Worm (Caenorhabditis elegans) whole organism, L4 larva: ENCODE results near the gene gpa-11.

ENCODE experiments used
- D1046.2 ChIP-seq: fragments of 200-800 bp; sonication (Bioruptor generic); IDR thresholded peaks from 2 replicates; pipeline ENCODE4 v1.3.6; 2022; ENCODE audit warnings: missing genetic modification characterization, missing compliant biosample characterization
- F10B5.3 ChIP-seq: sonication (generic microtip); optimal IDR thresholded peaks from 2 replicates; lab custom pipeline; 2016; ENCODE audit warnings: mild to moderate bottlenecking, missing genetic modification characterization, missing compliant biosample characterization
- F49E8.2 ChIP-seq: sonication (generic microtip); optimal IDR thresholded peaks from 2 replicates; lab custom pipeline; 2016; ENCODE audit warnings: missing compliant biosample characterization, mild to moderate bottlenecking, missing genetic modification characterization, borderline replicate concordance
- R02D3.7 ChIP-seq: fragments of 150-350 bp; sonication (generic microtip); optimal IDR thresholded peaks from 3 replicates; lab custom pipeline; 2014; ENCODE audit warnings: missing biosample characterization, missing genetic modification characterization
- Y48G9A.11 ChIP-seq: fragments of 200-800 bp; sonication (Bioruptor generic); IDR thresholded peaks from 2 replicates; pipeline ENCODE4 v1.3.6; 2022; ENCODE audit warnings: missing genetic modification reagents, missing genetic modification characterization, missing compliant biosample characterization
- ZK337.2 ChIP-seq: fragments of 200-800 bp; sonication (Bioruptor generic); IDR thresholded peaks from 2 replicates; pipeline ENCODE4 v1.3.6; 2022; ENCODE audit warnings: missing genetic modification reagents, missing genetic modification characterization, missing compliant biosample characterization
- ZK546.5 ChIP-seq, 2 experiments: sonication (generic microtip); optimal IDR thresholded peaks; 2 replicates each; lab custom pipeline; 2017; ENCODE audit warnings: missing biosample characterization in 2 of 2, missing genetic modification characterization in 2 of 2
- aha-1 ChIP-seq: fragments of 150-350 bp; peaks from one replicate; lab custom pipeline; 2014; ENCODE audit warnings: missing biosample characterization, missing genetic modification characterization
- arid-1 ChIP-seq: fragments of 200-800 bp; sonication (Bioruptor generic); conservative IDR thresholded peaks from 2 replicates; pipeline ENCODE4 v1.3.6; 2022; ENCODE audit warnings: missing genetic modification reagents, missing genetic modification characterization, missing compliant biosample characterization
- ceh-20 ChIP-seq: fragments of 200-800 bp; sonication (Bioruptor generic); IDR thresholded peaks from 2 replicates; pipeline ENCODE4 v1.3.6; 2022; ENCODE audit warnings: missing genetic modification reagents, missing genetic modification characterization, missing compliant biosample characterization
- dmd-6 ChIP-seq: fragments of 200-800 bp; sonication (Bioruptor generic); IDR thresholded peaks from 2 replicates; pipeline ENCODE4 v1.3.6; 2022; ENCODE audit warnings: missing genetic modification reagents, missing genetic modification characterization, missing compliant biosample characterization
- dve-1 ChIP-seq: sonication (generic microtip); optimal IDR thresholded peaks from 2 replicates; lab custom pipeline; 2017; ENCODE audit warnings: antibody characterized with exemption, mild to moderate bottlenecking, missing genetic modification characterization, missing compliant biosample characterization; ENCODE audit not compliant: insufficient read depth
- egl-27 ChIP-seq: sonication (generic microtip); optimal IDR thresholded peaks from 3 replicates; lab custom pipeline; 2017; ENCODE audit warnings: missing biosample characterization, missing genetic modification reagents, missing genetic modification characterization
- egl-43 ChIP-seq: fragments of 200-800 bp; sonication (Bioruptor generic); IDR thresholded peaks from 2 replicates; pipeline ENCODE4 v1.3.6; 2022; ENCODE audit warnings: missing genetic modification reagents, missing genetic modification characterization, missing compliant biosample characterization
- fos-1 ChIP-seq: fragments of 150-350 bp; optimal IDR thresholded peaks from 2 replicates; lab custom pipeline; 2014; ENCODE audit warnings: missing biosample characterization, missing genetic modification characterization
- hlh-11 ChIP-seq: fragments of 200-800 bp; sonication (Bioruptor generic); optimal IDR thresholded peaks from 2 replicates; lab custom pipeline; 2018; ENCODE audit warnings: mild to moderate bottlenecking, missing genetic modification characterization, missing compliant biosample characterization
- lin-1 ChIP-seq: fragments of 200-800 bp; sonication (Bioruptor generic); IDR thresholded peaks from 2 replicates; pipeline ENCODE4 v1.3.6; 2022; ENCODE audit warnings: missing genetic modification reagents, missing genetic modification characterization, missing compliant biosample characterization
- lin-38 ChIP-seq: fragments of 200-800 bp; sonication (Bioruptor generic); IDR thresholded peaks from 2 replicates; pipeline ENCODE4 v1.3.6; 2022; ENCODE audit warnings: missing genetic modification reagents, missing genetic modification characterization, missing compliant biosample characterization
- mes-2 ChIP-seq: sonication (generic microtip); optimal IDR thresholded peaks from 2 replicates; lab custom pipeline; 2016; ENCODE audit warnings: missing genotype, mild to moderate bottlenecking, missing genetic modification characterization, missing compliant biosample characterization; ENCODE audit not compliant: poor library complexity, severe bottlenecking
- nhr-10 ChIP-seq: fragments of 150-350 bp; optimal IDR thresholded peaks from 2 replicates; lab custom pipeline; 2014; ENCODE audit warnings: missing biosample characterization, missing genetic modification characterization
- nhr-11 ChIP-seq: fragments of 150-350 bp; optimal IDR thresholded peaks from 2 replicates; lab custom pipeline; 2014; ENCODE audit warnings: missing biosample characterization, missing genetic modification characterization
- nhr-111 ChIP-seq: fragments of 200-800 bp; sonication (Bioruptor generic); optimal IDR thresholded peaks from 2 replicates; lab custom pipeline; 2018; ENCODE audit warnings: mild to moderate bottlenecking, missing genetic modification characterization, missing compliant biosample characterization
- nhr-25 ChIP-seq: sonication (generic microtip); optimal IDR thresholded peaks from 2 replicates; lab custom pipeline; 2017; ENCODE audit warnings: missing genetic modification characterization, mild to moderate bottlenecking, missing compliant biosample characterization, antibody characterized with exemption, moderate library complexity, borderline replicate concordance; ENCODE audit not compliant: insufficient read depth
- nhr-28 ChIP-seq: fragments of 150-350 bp; optimal IDR thresholded peaks from 2 replicates; lab custom pipeline; 2014; ENCODE audit warnings: missing biosample characterization, missing genetic modification characterization
- nhr-41 ChIP-seq: fragments of 200-800 bp; sonication (Bioruptor generic); IDR thresholded peaks from 2 replicates; pipeline ENCODE4 v1.3.6; 2022; ENCODE audit warnings: missing genetic modification reagents, missing genetic modification characterization, missing compliant biosample characterization
- nhr-42 ChIP-seq: fragments of 200-800 bp; sonication (Bioruptor generic); IDR thresholded peaks from 2 replicates; pipeline ENCODE4 v1.3.6; 2022; ENCODE audit warnings: missing genetic modification characterization, missing compliant biosample characterization
- pha-4 ChIP-seq, 2 experiments: fragments of 150-350 bp in 1 of 2; fragments of 200-800 bp in 1 of 2; sonication (Bioruptor generic) in 1 of 2; IDR thresholded peaks in 1 of 2; optimal IDR thresholded peaks in 1 of 2; 2 replicates each; pipeline versions ENCODE4 v1.3.6 to Lab custom; 2014 to 2022; ENCODE audit warnings: missing genetic modification characterization in 2 of 2, missing genetic modification reagents in 2 of 2, missing biosample characterization in 1 of 2, missing compliant biosample characterization in 1 of 2
- php-3 ChIP-seq: fragments of 200-800 bp; sonication (Bioruptor generic); IDR thresholded peaks from 2 replicates; pipeline ENCODE4 v1.3.6; 2022; ENCODE audit warnings: missing genetic modification reagents, missing genetic modification characterization, missing compliant biosample characterization
- saeg-2 ChIP-seq: fragments of 200-800 bp; sonication (Bioruptor generic); IDR thresholded peaks from 2 replicates; pipeline ENCODE4 v1.3.6; 2022; ENCODE audit warnings: missing genetic modification reagents, missing genetic modification characterization, missing compliant biosample characterization
- set-16 ChIP-seq: fragments of 200-800 bp; sonication (Bioruptor generic); IDR thresholded peaks from 2 replicates; pipeline ENCODE4 v1.3.6; 2022; ENCODE audit warnings: missing genetic modification reagents, missing genetic modification characterization, missing compliant biosample characterization
- snpc-1.2 ChIP-seq: fragments of 200-800 bp; sonication (Bioruptor generic); IDR thresholded peaks from 2 replicates; pipeline ENCODE4 v1.3.6; 2022; ENCODE audit warnings: missing genetic modification reagents, missing genetic modification characterization, missing compliant biosample characterization
- spr-1 ChIP-seq: sonication (generic microtip); optimal IDR thresholded peaks from 2 replicates; lab custom pipeline; 2016; ENCODE audit warnings: mild to moderate bottlenecking, missing genetic modification characterization, missing compliant biosample characterization
- unc-130 ChIP-seq: sonication (generic microtip); optimal IDR thresholded peaks from 2 replicates; lab custom pipeline; 2016; ENCODE audit warnings: missing genetic modification reagents, missing genetic modification characterization, missing compliant biosample characterization
- unc-62 ChIP-seq, 3 experiments: fragments of 150-350 bp in 1 of 3; sonication (generic microtip); optimal IDR thresholded peaks in 2 of 3; peaks in 1 of 3; 1 replicate in 1 of 3; 2 replicates in 2 of 3; lab custom pipeline; 2014 to 2017; ENCODE audit warnings: missing biosample characterization in 3 of 3, missing genetic modification characterization in 3 of 3, missing genetic modification reagents in 3 of 3, missing genotype in 1 of 3
- vab-7 ChIP-seq: fragments of 200-800 bp; sonication (Bioruptor generic); IDR thresholded peaks from 2 replicates; pipeline ENCODE4 v1.3.6; 2022; ENCODE audit warnings: missing genetic modification reagents, missing genetic modification characterization, missing compliant biosample characterization
- zfp-2 ChIP-seq: sonication (generic microtip); optimal IDR thresholded peaks from 2 replicates; lab custom pipeline; 2016; ENCODE audit warnings: mild to moderate bottlenecking, missing genetic modification characterization, missing compliant biosample characterization
- zfp-3 ChIP-seq: fragments of 200-800 bp; sonication (Bioruptor generic); conservative IDR thresholded peaks from 2 replicates; pipeline ENCODE4 v1.3.6; 2022; ENCODE audit warnings: missing genetic modification reagents, missing genetic modification characterization, missing compliant biosample characterization
- zip-11 ChIP-seq: fragments of 200-800 bp; sonication (Bioruptor generic); IDR thresholded peaks from 2 replicates; pipeline ENCODE4 v1.3.6; 2022; ENCODE audit warnings: missing genetic modification characterization, missing compliant biosample characterization
- ztf-7 ChIP-seq: fragments of 150-350 bp; optimal IDR thresholded peaks from 2 replicates; lab custom pipeline; 2014; ENCODE audit warnings: missing biosample characterization, missing genetic modification characterization

The gpa-11 gene

ce11 chrII:4228112-4228770, 18.8 kb upstream of the gpa-11 start (continued):
- TF ChIP-seq nhr-11 (tag; lab: Kevin White, UChicago) (no peak), R02D3.7 (tag; lab: Kevin White, UChicago) (no peak), D1046.2 (GFP tag; lab: Robert Waterston, UW) (peak; percentile 7; the same call in 1 of the 2 replicates), saeg-2 (0 out of 2 replicates have a peak, but pooled peaks have one; percentile 29), lin-38 (GFP tag; lab: Robert Waterston, UW) (peak; percentile 59), ceh-20 (GFP tag; lab: Robert Waterston, UW) (no peak), set-16 (GFP tag; lab: Robert Waterston, UW) (peak; percentile 67), F49E8.2 (peak; percentile 20), nhr-111 (peak; percentile 33), egl-27 (tag; lab: Kevin White, UChicago) (no peak)
- TF ChIP-seq, all 104 proteins: peak for 17

ce11 chrII:4229106-4229708, 17.8 kb upstream of the gpa-11 start, which contains the start of gene C16A11.3:
C16A11.3 (plus strand) TSS chrII:4229545.
- TF ChIP-seq F49E8.2 (peak; percentile 79), ztf-7 (tag; lab: Kevin White, UChicago) (no peak), unc-130 (peak; percentile 58), php-3 (GFP tag; lab: Robert Waterston, UW) (no peak), F10B5.3 (tag; lab: Kevin White, UChicago) (no peak), aha-1 (tag; lab: Kevin White, UChicago) (no peak), pha-4 (GFP tag; IDR thresholded peaks at IDR 0.05; lab: Robert Waterston, UW) (peak; percentile 44; the same call in 1 of the 2 replicates), pha-4 (tag; optimal IDR thresholded peaks at IDR 0.05; lab: Kevin White, UChicago) (no peak), nhr-10 (tag; lab: Kevin White, UChicago) (no peak), zfp-3 (0 out of 2 replicates have a peak, but pooled peaks have one; percentile 28), ZK546.5 (tag; optimal IDR thresholded peaks at IDR 0.05; lab: Kevin White, UChicago) (no peak), zfp-2 (tag; lab: Kevin White, UChicago) (no peak), zip-11 (GFP tag; lab: Robert Waterston, UW) (no peak), dmd-6 (GFP tag; lab: Robert Waterston, UW) (no peak), Y48G9A.11 (peak; percentile 43), nhr-42 (GFP tag; lab: Robert Waterston, UW) (no peak), egl-43 (no peak), dve-1 (tag; lab: Kevin White, UChicago) (no peak), R02D3.7 (tag; lab: Kevin White, UChicago) (no peak), arid-1 (GFP tag; lab: Robert Waterston, UW) (peak; percentile 41; the same call in 1 of the 2 replicates), snpc-1.2 (GFP tag; lab: Robert Waterston, UW) (no peak), hlh-11 (tag; lab: Kevin White, UChicago) (no peak), mes-2 (tag; lab: Kevin White, UChicago) (no peak), ZK337.2 (GFP tag; lab: Robert Waterston, UW) (no peak), fos-1 (tag; lab: Kevin White, UChicago) (no peak), lin-38 (GFP tag; lab: Robert Waterston, UW) (peak; percentile 70), nhr-28 (no peak), lin-1 (GFP tag; lab: Robert Waterston, UW) (0 out of 2 replicates have a peak, but pooled peaks have one; percentile 26)

- TF ChIP-seq vab-7 (GFP tag; lab: Robert Waterston, UW) (no peak), F10B5.3 (tag; lab: Kevin White, UChicago) (no peak), spr-1 (tag; lab: Kevin White, UChicago) (no peak), unc-62 (GFP tag; optimal IDR thresholded peaks at IDR 0.05 in 1 of 2; lab: Kevin White, UChicago) (peak in 1 of 2 experiments; percentile 60), unc-62 (tag; optimal IDR thresholded peaks at IDR 0.05; lab: Kevin White, UChicago) (no peak), aha-1 (tag; lab: Kevin White, UChicago) (peak; percentile 42), Y48G9A.11 (no peak), nhr-25 (tag; lab: Kevin White, UChicago) (no peak), F49E8.2 (no peak), nhr-41 (no peak)
These were observed 16.1 kb upstream of the gpa-11 start, which contains the start of gene C16A11.10 for ce11 chrII:4230816-4231435. C16A11.10 (plus strand) TSS chrII:4231385.
